Fruit fly (Drosophila melanogaster) whole organism, prepupa: ENCODE measurements around the gene CG46394.

Experiments
- CG10631 ChIP-seq: fragments of 200-800 bp; sonication (Bioruptor generic); optimal IDR thresholded peaks from 2 replicates; lab custom pipeline; 2016; ENCODE audit warnings: missing biosample characterization, missing genetic modification characterization
- CG11294 ChIP-seq: fragments of 200-800 bp; sonication (Bioruptor generic); IDR thresholded peaks from 2 replicates; pipeline ENCODE4 v1.3.6; 2022; ENCODE audit warnings: missing biosample characterization, missing genetic modification characterization
- CG11902 ChIP-seq: fragments of 200-800 bp; sonication (Bioruptor generic); optimal IDR thresholded peaks from 3 replicates; lab custom pipeline; 2016; ENCODE audit warnings: missing biosample characterization, missing genetic modification characterization
- CG16779 ChIP-seq: fragments of 200-800 bp; sonication (Bioruptor generic); optimal IDR thresholded peaks from 3 replicates; lab custom pipeline; 2017; ENCODE audit warnings: missing biosample characterization, mild to moderate bottlenecking, missing genetic modification characterization
- CG3032 ChIP-seq: fragments of 200-800 bp; optimal IDR thresholded peaks from 2 replicates; lab custom pipeline; 2019; ENCODE audit warnings: missing biosample characterization, mild to moderate bottlenecking, missing genetic modification characterization, moderate library complexity
- CG32006 ChIP-seq: fragments of 200-800 bp; sonication (Bioruptor generic); optimal IDR thresholded peaks from 3 replicates; lab custom pipeline; 2017; ENCODE audit warnings: missing biosample characterization, mild to moderate bottlenecking, missing genetic modification characterization
- CG3919 ChIP-seq: fragments of 200-800 bp; sonication (Bioruptor generic); optimal IDR thresholded peaks from 3 replicates; lab custom pipeline; 2016; ENCODE audit warnings: missing biosample characterization, missing genetic modification characterization
- CG4318 ChIP-seq: fragments of 200-800 bp; sonication (Bioruptor generic); optimal IDR thresholded peaks from 3 replicates; lab custom pipeline; 2017; ENCODE audit warnings: missing biosample characterization, mild to moderate bottlenecking, missing genetic modification characterization
- CG6276 ChIP-seq: fragments of 200-800 bp; sonication (Bioruptor generic); optimal IDR thresholded peaks from 2 replicates; lab custom pipeline; 2017; ENCODE audit warnings: missing biosample characterization, mild to moderate bottlenecking, missing genetic modification characterization
- CG6808 ChIP-seq: fragments of 200-800 bp; sonication (Bioruptor generic); optimal IDR thresholded peaks from 3 replicates; lab custom pipeline; 2017; ENCODE audit warnings: missing biosample characterization, missing genetic modification characterization, mild to moderate bottlenecking, moderate library complexity, missing genetic modification reagents
- CG6854 ChIP-seq: fragments of 200-800 bp; sonication (Bioruptor generic); optimal IDR thresholded peaks from 2 replicates; lab custom pipeline; 2017; ENCODE audit warnings: missing biosample characterization, mild to moderate bottlenecking, missing genetic modification characterization
- CG8119 ChIP-seq: fragments of 200-800 bp; sonication (Bioruptor generic); IDR thresholded peaks from 3 replicates; pipeline ENCODE4 v1.3.6; 2022; ENCODE audit warnings: missing biosample characterization, missing genetic modification characterization
- CG8319 ChIP-seq: fragments of 200-800 bp; sonication (Bioruptor generic); optimal IDR thresholded peaks from 3 replicates; lab custom pipeline; 2016; ENCODE audit warnings: missing biosample characterization, missing genetic modification characterization
- CG8632 ChIP-seq: fragments of 200-800 bp; sonication (Bioruptor generic); optimal IDR thresholded peaks from 3 replicates; lab custom pipeline; 2016; ENCODE audit warnings: missing biosample characterization, missing genetic modification characterization
- Eip75B ChIP-seq: fragments of 200-800 bp; sonication (Bioruptor generic); optimal IDR thresholded peaks from 3 replicates; lab custom pipeline; 2016; ENCODE audit warnings: missing biosample characterization, missing genetic modification characterization
- Eip78C ChIP-seq: fragments of 200-800 bp; sonication (Bioruptor generic); peaks from one replicate; lab custom pipeline; 2016; ENCODE audit warnings: missing biosample characterization, missing genetic modification characterization
- Eip93F ChIP-seq: fragments of 200-800 bp; sonication (Bioruptor generic); optimal IDR thresholded peaks from 2 replicates; lab custom pipeline; 2016; ENCODE audit warnings: missing biosample characterization, mild to moderate bottlenecking, missing genetic modification characterization
- Ets96B ChIP-seq: fragments of 200-800 bp; optimal IDR thresholded peaks from 2 replicates; lab custom pipeline; 2019; ENCODE audit warnings: missing biosample characterization, mild to moderate bottlenecking, missing genetic modification characterization, moderate library complexity
- Gug ChIP-seq: fragments of 200-800 bp; sonication (Bioruptor generic); IDR thresholded peaks from 2 replicates; pipeline ENCODE4 v1.3.6; 2022; ENCODE audit warnings: missing biosample characterization, missing genetic modification characterization
- Hr38 ChIP-seq: sonication (Bioruptor generic); optimal IDR thresholded peaks from 2 replicates; lab custom pipeline; 2016; ENCODE audit warnings: missing biosample characterization, missing genetic modification characterization
- Hr4 ChIP-seq: fragments of 200-800 bp; sonication (Bioruptor generic); optimal IDR thresholded peaks from 3 replicates; lab custom pipeline; 2016; ENCODE audit warnings: missing biosample characterization, missing genetic modification characterization
- Lpt ChIP-seq: fragments of 200-800 bp; sonication (Bioruptor generic); optimal IDR thresholded peaks from 3 replicates; lab custom pipeline; 2016; ENCODE audit warnings: missing biosample characterization, missing genetic modification characterization
- OdsH ChIP-seq: fragments of 200-800 bp; sonication (Bioruptor generic); optimal IDR thresholded peaks from 3 replicates; lab custom pipeline; 2016; ENCODE audit warnings: missing biosample characterization, missing genetic modification characterization
- Smox ChIP-seq: fragments of 200-800 bp; sonication (Bioruptor generic); optimal IDR thresholded peaks from 3 replicates; lab custom pipeline; 2016; ENCODE audit warnings: missing biosample characterization, missing genetic modification characterization
- Sox102F ChIP-seq: fragments of 200-800 bp; sonication (Bioruptor generic); optimal IDR thresholded peaks from 2 replicates; lab custom pipeline; 2016; ENCODE audit warnings: missing biosample characterization, mild to moderate bottlenecking, missing genetic modification characterization
- Sox14 ChIP-seq: fragments of 200-800 bp; sonication (Bioruptor generic); optimal IDR thresholded peaks from 3 replicates; lab custom pipeline; 2016; ENCODE audit warnings: missing biosample characterization, missing genetic modification characterization
- achi ChIP-seq: fragments of 200-800 bp; sonication (Bioruptor generic); optimal IDR thresholded peaks from 3 replicates; lab custom pipeline; 2016; ENCODE audit warnings: missing biosample characterization, missing genetic modification characterization
- cyc ChIP-seq: fragments of 200-800 bp; sonication (Bioruptor generic); optimal IDR thresholded peaks from 3 replicates; lab custom pipeline; 2016; ENCODE audit warnings: missing biosample characterization, missing genetic modification characterization
- dac ChIP-seq: fragments of 200-800 bp; sonication (Bioruptor generic); optimal IDR thresholded peaks from 2 replicates; lab custom pipeline; 2017; ENCODE audit warnings: missing biosample characterization, mild to moderate bottlenecking, missing genetic modification characterization
- dsx ChIP-seq: fragments of 200-800 bp; optimal IDR thresholded peaks from 3 replicates; lab custom pipeline; 2019; ENCODE audit warnings: missing biosample characterization, mild to moderate bottlenecking, missing genetic modification characterization, moderate library complexity; ENCODE audit not compliant: poor library complexity, severe bottlenecking
- eg ChIP-seq: fragments of 200-800 bp; sonication (Bioruptor generic); IDR thresholded peaks from 3 replicates; pipeline ENCODE4 v1.3.6; 2022; ENCODE audit warnings: missing biosample characterization, missing genetic modification characterization
- esn ChIP-seq: fragments of 200-800 bp; sonication (Bioruptor generic); optimal IDR thresholded peaks from 2 replicates; lab custom pipeline; 2016; ENCODE audit warnings: missing biosample characterization, mild to moderate bottlenecking, missing genetic modification characterization, moderate library complexity
- fd59A ChIP-seq: fragments of 200-800 bp; sonication (Bioruptor generic); optimal IDR thresholded peaks from 2 replicates; lab custom pipeline; 2017; ENCODE audit warnings: missing biosample characterization, mild to moderate bottlenecking, missing genetic modification characterization, missing genetic modification reagents
- fd85E ChIP-seq: fragments of 200-800 bp; sonication (Bioruptor generic); optimal IDR thresholded peaks from 3 replicates; lab custom pipeline; 2016; ENCODE audit warnings: missing biosample characterization, missing genetic modification characterization
- fkh ChIP-seq: fragments of 200-800 bp; sonication (Bioruptor generic); optimal IDR thresholded peaks from 3 replicates; lab custom pipeline; 2017; ENCODE audit warnings: missing biosample characterization, mild to moderate bottlenecking, missing genetic modification characterization, moderate library complexity
- lz ChIP-seq: fragments of 200-800 bp; sonication (Bioruptor generic); optimal IDR thresholded peaks from 3 replicates; lab custom pipeline; 2016; ENCODE audit warnings: missing biosample characterization, missing genetic modification characterization
- pdm3 ChIP-seq: fragments of 200-800 bp; sonication (Bioruptor generic); optimal IDR thresholded peaks from 3 replicates; lab custom pipeline; 2016; ENCODE audit warnings: missing biosample characterization, missing genetic modification characterization
- spab ChIP-seq: fragments of 200-800 bp; sonication (Bioruptor generic); optimal IDR thresholded peaks from 2 replicates; lab custom pipeline; 2017; ENCODE audit warnings: missing biosample characterization, mild to moderate bottlenecking, missing genetic modification characterization, missing genetic modification reagents
- ss ChIP-seq, 2 experiments: fragments of 200-800 bp; sonication (Bioruptor generic); optimal IDR thresholded peaks; 2 replicates in 1 of 2; 3 replicates in 1 of 2; lab custom pipeline; 2017 to 2018; ENCODE audit warnings: mild to moderate bottlenecking in 2 of 2, missing biosample characterization in 2 of 2, missing genetic modification characterization in 2 of 2, moderate library complexity in 1 of 2
- svp ChIP-seq: fragments of 200-800 bp; sonication (Bioruptor generic); peaks from one replicate; lab custom pipeline; 2016; ENCODE audit warnings: missing biosample characterization, missing genetic modification characterization
- topi ChIP-seq: fragments of 200-800 bp; sonication (Bioruptor generic); optimal IDR thresholded peaks from 3 replicates; lab custom pipeline; 2016; ENCODE audit warnings: missing biosample characterization, missing genetic modification characterization
- vri ChIP-seq: fragments of 200-800 bp; sonication (Bioruptor generic); optimal IDR thresholded peaks from 3 replicates; lab custom pipeline; 2016; ENCODE audit warnings: missing biosample characterization, mild to moderate bottlenecking, missing genetic modification characterization

CG46394 gene

DNA sequence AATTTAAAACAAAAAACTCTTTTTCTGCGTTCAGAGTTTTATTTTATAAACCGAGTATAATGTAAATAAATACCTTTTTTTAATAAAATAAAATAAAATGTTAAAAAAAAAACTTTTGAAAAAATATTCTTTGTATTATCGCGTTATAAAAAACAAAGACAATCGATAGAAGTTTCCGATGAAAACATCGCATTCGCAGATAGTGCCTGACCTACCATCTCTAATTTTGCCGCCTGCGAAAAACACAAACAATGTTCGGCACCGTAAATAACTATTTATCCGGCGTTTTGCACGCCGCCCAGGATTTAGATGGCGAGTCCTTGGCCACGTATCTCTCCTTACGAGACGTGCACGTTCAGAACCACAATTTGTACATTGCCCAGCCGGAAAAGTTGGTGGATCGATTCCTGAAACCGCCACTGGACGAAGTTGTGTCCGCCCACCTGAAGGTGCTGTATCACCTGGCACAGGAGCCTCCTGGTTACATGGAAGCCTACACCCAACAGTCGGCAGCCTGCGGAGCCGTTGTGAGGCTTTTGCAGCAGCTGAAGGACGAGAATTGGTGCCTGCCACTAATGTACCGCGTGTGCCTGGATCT lies 26.2 kb downstream of the CG46394 start, which contains the start of gene PCID2:
TSS of gene PCID2 (plus strand) at position 213 of the 598 bp plus-strand sequence.
- TF ChIP-seq CG4318 = no peak
- TF ChIP-seq Gug = no peak
- peak; percentile 82 for TF ChIP-seq svp
- TF ChIP-seq Eip75B = no peak
- peak; percentile 16 for TF ChIP-seq Eip78C (GFP tag; lab: Kevin White, UChicago)

DNA sequence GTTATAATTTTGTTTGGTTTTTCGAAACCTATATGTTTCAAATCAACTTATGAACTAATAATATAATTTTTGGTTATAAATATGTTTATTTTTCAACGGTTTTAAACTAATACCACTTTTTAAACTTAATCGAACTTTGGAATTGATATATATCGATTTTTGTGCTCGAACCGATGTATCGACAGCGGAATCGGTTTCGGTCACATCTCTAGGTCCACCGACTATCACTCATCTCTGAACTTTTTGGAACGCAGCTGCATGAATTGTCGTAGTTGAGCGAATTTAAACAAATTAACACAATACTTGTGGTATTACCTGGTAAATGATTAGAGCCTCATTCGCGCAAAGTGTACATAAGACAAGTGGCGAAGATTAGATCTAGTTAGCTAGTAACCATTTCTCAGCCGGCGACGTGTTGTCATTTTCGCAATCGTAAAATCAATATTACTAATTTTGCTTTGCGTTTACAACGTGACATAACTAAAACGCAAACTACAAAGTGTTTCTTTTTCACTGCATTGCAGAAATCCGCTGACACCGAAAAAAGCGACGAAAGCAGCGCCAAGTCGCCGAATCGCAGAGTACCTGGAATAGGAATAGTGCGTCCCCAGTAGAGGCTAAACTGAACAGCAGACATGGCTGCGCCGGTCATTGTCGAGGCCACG lies 27.8 kb downstream of the CG46394 start, which contains the start of gene Apt1:
TSS of gene Apt1 (plus strand) at position 219 of the 665 bp plus-strand sequence.
- TF ChIP-seq fkh (GFP tag; lab: Kevin White, UChicago) (peak; percentile 48), eg (GFP tag; lab: Robert Waterston, UW) (no peak), CG10631 (GFP tag; lab: Kevin White, UChicago) (no peak), fd85E (no peak), achi (no peak), Eip78C (GFP tag; lab: Kevin White, UChicago) (peak; percentile 39), CG8632 (GFP tag; lab: Kevin White, UChicago) (no peak), Sox102F (GFP tag; lab: Kevin White, UChicago) (no peak), dsx (GFP tag; lab: Kevin White, UChicago) (peak; percentile 11), ss (GFP tag; optimal IDR thresholded peaks at IDR 0.05; lab: Kevin White, UChicago) (peak; percentile 27 to 41), CG4318 (no peak), esn (GFP tag; lab: Kevin White, UChicago) (peak; percentile 44), Eip93F (GFP tag; lab: Kevin White, UChicago) (no peak), CG11294 (no peak), CG8319 (GFP tag; lab: Kevin White, UChicago) (no peak), topi (GFP tag; lab: Kevin White, UChicago) (no peak), Smox (no peak), Hr4 (GFP tag; lab: Kevin White, UChicago) (peak; percentile 4), OdsH (GFP tag; lab: Kevin White, UChicago) (peak; percentile 4), lz (GFP tag; lab: Kevin White, UChicago) (peak; percentile 11), Gug (no peak), fd59A (GFP tag; lab: Kevin White, UChicago) (no peak), Lpt (GFP tag; lab: Kevin White, UChicago) (no peak), CG6854 (GFP tag; lab: Kevin White, UChicago) (no peak), CG6808 (GFP tag; lab: Kevin White, UChicago) (no peak), CG16779 (tag; lab: Kevin White, UChicago) (no peak), CG6276 (GFP tag; lab: Kevin White, UChicago) (no peak), CG3032 (tag; lab: Kevin White, UChicago) (peak; percentile 6), vri (no peak), spab (GFP tag; lab: Kevin White, UChicago) (no peak), svp (peak; percentile 68)

DNA sequence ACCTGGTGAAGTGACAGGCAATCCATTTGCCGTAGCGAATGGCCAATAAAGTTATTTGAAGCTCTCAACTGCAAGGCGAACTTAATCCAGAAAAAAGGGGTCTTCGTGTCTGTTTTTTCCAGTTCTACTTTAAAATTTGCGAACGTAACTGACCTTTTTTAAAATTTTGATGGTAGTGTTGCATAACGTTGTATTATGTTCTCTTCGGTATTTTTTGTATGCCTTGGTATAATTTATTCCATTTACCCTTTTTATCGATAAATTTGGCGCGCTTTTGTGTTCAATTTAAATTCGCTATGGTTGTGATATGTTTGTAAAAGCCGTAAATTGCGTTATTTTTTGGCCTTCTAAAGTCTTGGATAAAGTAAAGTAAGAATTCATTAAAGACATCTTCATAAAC lies 30.5 kb downstream of the CG46394 start:
- no peak for TF ChIP-seq CG16779 (tag; lab: Kevin White, UChicago)
- no peak for TF ChIP-seq cyc (GFP tag; lab: Kevin White, UChicago)
- no peak for TF ChIP-seq CG6854 (GFP tag; lab: Kevin White, UChicago)
- no peak for TF ChIP-seq Lpt (GFP tag; lab: Kevin White, UChicago)
- peak; percentile 9 for TF ChIP-seq esn (GFP tag; lab: Kevin White, UChicago)
- TF ChIP-seq lz (GFP tag; lab: Kevin White, UChicago) = peak; percentile 24
- TF ChIP-seq CG8319 (GFP tag; lab: Kevin White, UChicago) = no peak

DNA sequence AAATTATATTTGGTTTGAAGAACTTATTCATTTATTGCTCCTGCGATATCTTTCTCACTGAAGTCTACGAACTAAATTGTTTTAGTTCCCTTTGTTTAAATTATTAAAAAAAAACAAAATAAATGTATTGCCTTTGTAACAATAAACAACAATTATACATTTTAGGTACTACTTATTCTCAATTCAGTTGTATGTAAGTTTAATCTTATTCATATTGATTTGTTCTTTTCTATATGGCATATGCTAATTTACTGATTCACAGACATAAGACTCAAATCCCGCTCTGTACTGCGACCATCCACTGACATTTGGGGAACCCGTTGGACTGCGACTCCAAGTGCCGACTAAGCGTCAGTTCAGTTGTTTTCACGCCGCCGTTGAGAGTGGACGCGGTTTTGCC lies 30.9 kb downstream of the CG46394 start, which contains the start of gene CG32091:
TSS of gene CG32091 (plus strand) at position 301 of the 400 bp plus-strand sequence.
- TF ChIP-seq CG10631 (GFP tag; lab: Kevin White, UChicago) = no peak
- no peak for TF ChIP-seq Ets96B (tag; lab: Kevin White, UChicago)
- no peak for TF ChIP-seq CG6808 (GFP tag; lab: Kevin White, UChicago)
- TF ChIP-seq CG11294 = no peak
- no peak for TF ChIP-seq CG8119 (GFP tag; lab: Robert Waterston, UW)
- TF ChIP-seq Gug = no peak
- no peak for TF ChIP-seq Hr4 (GFP tag; lab: Kevin White, UChicago)
- TF ChIP-seq topi (GFP tag; lab: Kevin White, UChicago) = no peak
- TF ChIP-seq fd85E = no peak
- TF ChIP-seq dac = no peak
- TF ChIP-seq CG11902 (GFP tag; lab: Kevin White, UChicago) = no peak
- peak; percentile 23 for TF ChIP-seq dsx (GFP tag; lab: Kevin White, UChicago)
- TF ChIP-seq Hr38 = no peak
- no peak for TF ChIP-seq CG3919 (GFP tag; lab: Kevin White, UChicago)
- no peak for TF ChIP-seq esn (GFP tag; lab: Kevin White, UChicago)
- TF ChIP-seq Smox = no peak
- no peak for TF ChIP-seq pdm3 (GFP tag; lab: Kevin White, UChicago)
- TF ChIP-seq Sox14 (GFP tag; lab: Kevin White, UChicago) = peak; percentile 4
- TF ChIP-seq fkh (GFP tag; lab: Kevin White, UChicago) = no peak
- no peak for TF ChIP-seq CG32006 (GFP tag; lab: Kevin White, UChicago)
- TF ChIP-seq Sox102F (GFP tag; lab: Kevin White, UChicago) = no peak
